In genomic region chrIII:8765030-8765429, ce11 we compare ENCODE assay signal across 2 worm cellular contexts.
A peak's percentile ranks its signal among the peaks of the same experiment; 100 is the strongest.
TF ChIP-seq lines count a peak whose summit lies in the region.

No protein-coding gene starts in this region.

TF ChIP-seq in whole organism, L1 larva, 84 proteins besides CTCF, POLR2A, EP300 and RAD21:
- no peak for TF ChIP-seq nhr-84 (tag; optimal IDR thresholded peaks at IDR 0.05; lab: Kevin White, UChicago)
- no peak for TF ChIP-seq tlp-1 (tag; optimal IDR thresholded peaks at IDR 0.05; lab: Kevin White, UChicago)
- peak; percentile 60 for TF ChIP-seq dsc-1 (tag; optimal IDR thresholded peaks at IDR 0.05; lab: Kevin White, UChicago)

TF ChIP-seq in whole organism, late embryonic, 69 proteins besides CTCF, POLR2A, EP300 and RAD21:
- peak; percentile 71 for TF ChIP-seq hlh-8 (tag; optimal IDR thresholded peaks at IDR 0.05; lab: Kevin White, UChicago)
- no peak for TF ChIP-seq ceh-18 (tag; optimal IDR thresholded peaks at IDR 0.05; lab: Kevin White, UChicago)
